Fruit fly (Drosophila melanogaster) whole organism, embryonic: Measurements from ENCODE around the gene CG10761.
A peak's percentile ranks its signal among the peaks of the same experiment; 100 is the strongest.

Source experiments
- Adf1 ChIP-seq: fragments of 200-800 bp; sonication (Bioruptor generic); IDR thresholded peaks from 2 replicates; pipeline ENCODE4 v1.3.6; 2022; ENCODE audit warnings: missing biosample characterization, missing genetic modification characterization
- Aef1 ChIP-seq: fragments of 200-800 bp; sonication (Bioruptor generic); IDR thresholded peaks from 3 replicates; pipeline ENCODE4 v1.3.6; 2022; ENCODE audit warnings: missing biosample characterization, missing genetic modification characterization
- Bdp1 ChIP-seq: fragments of 200-800 bp; sonication (Bioruptor generic); optimal IDR thresholded peaks from 3 replicates; lab custom pipeline; 2016; ENCODE audit warnings: missing biosample characterization, missing genetic modification characterization
- CG10565 ChIP-seq: fragments of 200-800 bp; sonication (Bioruptor generic); optimal IDR thresholded peaks from 3 replicates; lab custom pipeline; 2016; ENCODE audit warnings: missing biosample characterization, mild to moderate bottlenecking, missing genetic modification characterization
- CG10979 ChIP-seq: fragments of 200-800 bp; sonication (Bioruptor generic); optimal IDR thresholded peaks from 2 replicates; lab custom pipeline; 2018; ENCODE audit warnings: missing biosample characterization, mild to moderate bottlenecking, missing genetic modification characterization, moderate library complexity
- CG11398 ChIP-seq: fragments of 200-800 bp; sonication (Bioruptor generic); optimal IDR thresholded peaks from 2 replicates; lab custom pipeline; 2016; ENCODE audit warnings: missing biosample characterization, missing genetic modification characterization
- CG1233 ChIP-seq: fragments of 200-800 bp; sonication (Bioruptor generic); optimal IDR thresholded peaks from 4 replicates; lab custom pipeline; 2018; ENCODE audit warnings: missing biosample characterization, mild to moderate bottlenecking, missing genetic modification characterization
- CG14050 ChIP-seq: fragments of 200-800 bp; sonication (Bioruptor generic); IDR thresholded peaks from 3 replicates; pipeline ENCODE4 v1.3.6; 2022; ENCODE audit warnings: missing biosample characterization, missing genetic modification characterization
- CG15601 ChIP-seq: fragments of 200-800 bp; sonication (Bioruptor generic); optimal IDR thresholded peaks from 3 replicates; lab custom pipeline; 2019; ENCODE audit warnings: missing biosample characterization, mild to moderate bottlenecking, missing genetic modification characterization, moderate library complexity
- CG17186 ChIP-seq: fragments of 200-800 bp; sonication (Bioruptor generic); optimal IDR thresholded peaks from 3 replicates; lab custom pipeline; 2017; ENCODE audit warnings: missing biosample characterization, missing genetic modification reagents, missing genetic modification characterization
- CG17361 ChIP-seq: fragments of 200-800 bp; sonication (Bioruptor generic); IDR thresholded peaks from 3 replicates; pipeline ENCODE4 v1.3.6; 2022; ENCODE audit warnings: missing biosample characterization, missing genetic modification characterization
- CG1792 ChIP-seq: fragments of 200-800 bp; sonication (Bioruptor generic); optimal IDR thresholded peaks from 2 replicates; lab custom pipeline; 2016; ENCODE audit warnings: missing biosample characterization, missing genetic modification characterization
- CG2875 ChIP-seq: fragments of 200-800 bp; sonication (Bioruptor generic); optimal IDR thresholded peaks from 2 replicates; lab custom pipeline; 2017; ENCODE audit warnings: missing biosample characterization, mild to moderate bottlenecking, missing genetic modification characterization, missing genetic modification reagents
- CG31441 ChIP-seq: fragments of 200-800 bp; sonication (Bioruptor generic); IDR thresholded peaks from 2 replicates; pipeline ENCODE4 v1.3.6; 2022; ENCODE audit warnings: missing biosample characterization, missing genetic modification characterization
- CG34224 ChIP-seq: fragments of 200-800 bp; sonication (Bioruptor generic); IDR thresholded peaks from 3 replicates; pipeline ENCODE4 v1.3.6; 2022; ENCODE audit warnings: missing biosample characterization, missing genetic modification characterization; ENCODE audit not compliant: partially characterized antibody
- CG34422 ChIP-seq: fragments of 200-800 bp; sonication (Bioruptor generic); IDR thresholded peaks from 3 replicates; pipeline ENCODE4 v1.3.6; 2022; ENCODE audit warnings: missing biosample characterization, missing genetic modification characterization
- CG3847 ChIP-seq: fragments of 200-800 bp; sonication (Bioruptor generic); IDR thresholded peaks from 2 replicates; pipeline ENCODE4 v1.3.6; 2022; ENCODE audit warnings: missing biosample characterization, missing genetic modification characterization
- CG4360 ChIP-seq: fragments of 200-800 bp; sonication (Bioruptor generic); IDR thresholded peaks from 2 replicates; pipeline ENCODE4 v1.3.6; 2022; ENCODE audit warnings: missing biosample characterization, missing genetic modification characterization
- CG5245 ChIP-seq: fragments of 200-800 bp; sonication (Bioruptor generic); optimal IDR thresholded peaks from 3 replicates; lab custom pipeline; 2016; ENCODE audit warnings: missing biosample characterization, missing genetic modification characterization
- CG7357 ChIP-seq: fragments of 200-800 bp; sonication (Bioruptor generic); IDR thresholded peaks from 3 replicates; pipeline ENCODE4 v1.3.6; 2022; ENCODE audit warnings: missing biosample characterization, missing genetic modification characterization
- CG8388 ChIP-seq: fragments of 200-800 bp; sonication (Bioruptor generic); optimal IDR thresholded peaks from 2 replicates; lab custom pipeline; 2019; ENCODE audit warnings: missing biosample characterization, mild to moderate bottlenecking, missing genetic modification characterization, moderate library complexity
- CG9817 ChIP-seq: fragments of 200-800 bp; sonication (Bioruptor generic); optimal IDR thresholded peaks from 2 replicates; lab custom pipeline; 2018; ENCODE audit warnings: missing biosample characterization, mild to moderate bottlenecking, missing genetic modification characterization, moderate library complexity
- Dll ChIP-seq: fragments of 200-800 bp; sonication (Bioruptor generic); IDR thresholded peaks from 4 replicates; pipeline ENCODE4 v1.3.6; 2022; ENCODE audit warnings: missing biosample characterization, missing genetic modification characterization; ENCODE audit not compliant: partially characterized antibody
- Ets65A ChIP-seq: fragments of 200-800 bp; sonication (Bioruptor generic); peaks from one replicate; lab custom pipeline; 2016; ENCODE audit warnings: missing biosample characterization, missing genetic modification characterization
- H2.0 ChIP-seq: fragments of 200-800 bp; sonication (Bioruptor generic); IDR thresholded peaks from 2 replicates; pipeline ENCODE4 v1.3.6; 2022; ENCODE audit warnings: missing biosample characterization, missing genetic modification characterization
- HLH3B ChIP-seq: fragments of 200-800 bp; sonication (Bioruptor generic); IDR thresholded peaks from 2 replicates; pipeline ENCODE4 v1.3.6; 2022; ENCODE audit warnings: missing biosample characterization, missing genetic modification characterization
- HLHmδ ChIP-seq: fragments of 200-800 bp; sonication (Bioruptor generic); optimal IDR thresholded peaks from 2 replicates; lab custom pipeline; 2018; ENCODE audit warnings: missing biosample characterization, mild to moderate bottlenecking, missing genetic modification characterization, moderate library complexity
- Hand ChIP-seq: fragments of 200-800 bp; sonication (Bioruptor generic); optimal IDR thresholded peaks from 2 replicates; lab custom pipeline; 2017; ENCODE audit warnings: mild to moderate bottlenecking, missing biosample characterization, missing genetic modification reagents, missing genetic modification characterization
- Hr78 ChIP-seq, 2 experiments: fragments of 200-800 bp in 1 of 2; fragments of >200 bp in 1 of 2; sonication (Bioruptor generic) in 1 of 2; optimal IDR thresholded peaks; 2 replicates each; lab custom pipeline; 2017 to 2019; ENCODE audit warnings: missing biosample characterization in 2 of 2, missing genetic modification characterization in 2 of 2, mild to moderate bottlenecking in 1 of 2, moderate library complexity in 1 of 2
- Myb ChIP-seq: fragments of 200-800 bp; sonication (Bioruptor generic); optimal IDR thresholded peaks from 2 replicates; lab custom pipeline; 2016; ENCODE audit warnings: missing biosample characterization, missing genetic modification characterization
- Nf-YA ChIP-seq: fragments of 200-800 bp; sonication (Bioruptor generic); IDR thresholded peaks from 2 replicates; pipeline ENCODE4 v1.3.6; 2022; ENCODE audit warnings: missing biosample characterization, missing genetic modification characterization
- al ChIP-seq: fragments of 200-800 bp; sonication (Bioruptor generic); IDR thresholded peaks from 2 replicates; pipeline ENCODE4 v1.3.6; 2022; ENCODE audit warnings: missing biosample characterization, missing genetic modification characterization
- cato ChIP-seq: fragments of 200-800 bp; sonication (Bioruptor generic); optimal IDR thresholded peaks from 2 replicates; lab custom pipeline; 2016; ENCODE audit warnings: missing biosample characterization, missing genetic modification characterization, borderline replicate concordance
- chinmo ChIP-seq: fragments of 200-800 bp; sonication (Bioruptor generic); IDR thresholded peaks from 4 replicates; pipeline ENCODE4 v1.3.6; 2022; ENCODE audit warnings: missing biosample characterization, missing genetic modification characterization; ENCODE audit not compliant: partially characterized antibody
- esg ChIP-seq: fragments of 200-800 bp; sonication (Bioruptor generic); conservative IDR thresholded peaks from 2 replicates; pipeline ENCODE4 v1.3.6; 2022; ENCODE audit warnings: missing biosample characterization, missing genetic modification characterization
- ham ChIP-seq: fragments of 200-800 bp; sonication (Bioruptor generic); IDR thresholded peaks from 2 replicates; pipeline ENCODE4 v1.3.6; 2022; ENCODE audit warnings: missing biosample characterization, missing genetic modification characterization
- hbn ChIP-seq: fragments of 200-800 bp; sonication (Bioruptor generic); IDR thresholded peaks from 2 replicates; pipeline ENCODE4 v1.3.6; 2022; ENCODE audit warnings: missing biosample characterization, missing genetic modification characterization; ENCODE audit not compliant: partially characterized antibody
- ind ChIP-seq: fragments of 200-800 bp; sonication (Bioruptor generic); optimal IDR thresholded peaks from 3 replicates; lab custom pipeline; 2016; ENCODE audit warnings: missing biosample characterization, missing genetic modification characterization
- lov ChIP-seq, 2 experiments: fragments of 200-800 bp in 1 of 2; fragments of >200 bp in 1 of 2; sonication (Bioruptor generic) in 1 of 2; IDR thresholded peaks in 1 of 2; optimal IDR thresholded peaks in 1 of 2; 2 replicates in 1 of 2; 3 replicates in 1 of 2; pipeline versions ENCODE4 v1.3.6 to Lab custom; 2017 to 2022; ENCODE audit warnings: missing biosample characterization in 1 of 2, missing genetic modification characterization in 1 of 2
- oc ChIP-seq: fragments of 200-800 bp; sonication (Bioruptor generic); optimal IDR thresholded peaks from 2 replicates; lab custom pipeline; 2018; ENCODE audit warnings: missing biosample characterization, mild to moderate bottlenecking, missing genetic modification characterization, moderate library complexity
- onecut ChIP-seq: fragments of 200-800 bp; sonication (Bioruptor generic); IDR thresholded peaks from 2 replicates; pipeline ENCODE4 v1.3.6; 2022; ENCODE audit warnings: missing biosample characterization, missing genetic modification characterization
- pzg ChIP-seq: fragments of 200-800 bp; sonication (Bioruptor generic); optimal IDR thresholded peaks from 3 replicates; lab custom pipeline; 2018; ENCODE audit warnings: missing biosample characterization, mild to moderate bottlenecking, missing genetic modification characterization, moderate library complexity
- shn ChIP-seq: fragments of 200-800 bp; sonication (Bioruptor generic); optimal IDR thresholded peaks from 3 replicates; lab custom pipeline; 2016; ENCODE audit warnings: missing biosample characterization, missing genetic modification characterization
- sisA ChIP-seq: fragments of 200-800 bp; sonication (Bioruptor generic); IDR thresholded peaks from 2 replicates; pipeline ENCODE4 v1.3.6; 2022; ENCODE audit warnings: missing biosample characterization, missing genetic modification characterization
- sna ChIP-seq: fragments of 200-800 bp; sonication (Bioruptor generic); IDR thresholded peaks from 2 replicates; pipeline ENCODE4 v1.3.6; 2022; ENCODE audit warnings: missing biosample characterization, missing genetic modification characterization; ENCODE audit not compliant: partially characterized antibody
- tgo ChIP-seq: fragments of 200-800 bp; sonication (Bioruptor generic); IDR thresholded peaks from 3 replicates; pipeline ENCODE4 v1.3.6; 2022; ENCODE audit warnings: missing biosample characterization, missing genetic modification characterization
- vfl ChIP-seq: fragments of 200-800 bp; sonication (Bioruptor generic); optimal IDR thresholded peaks from 2 replicates; lab custom pipeline; 2016; ENCODE audit warnings: missing biosample characterization, missing genetic modification characterization

Gene CG10761

DNA sequence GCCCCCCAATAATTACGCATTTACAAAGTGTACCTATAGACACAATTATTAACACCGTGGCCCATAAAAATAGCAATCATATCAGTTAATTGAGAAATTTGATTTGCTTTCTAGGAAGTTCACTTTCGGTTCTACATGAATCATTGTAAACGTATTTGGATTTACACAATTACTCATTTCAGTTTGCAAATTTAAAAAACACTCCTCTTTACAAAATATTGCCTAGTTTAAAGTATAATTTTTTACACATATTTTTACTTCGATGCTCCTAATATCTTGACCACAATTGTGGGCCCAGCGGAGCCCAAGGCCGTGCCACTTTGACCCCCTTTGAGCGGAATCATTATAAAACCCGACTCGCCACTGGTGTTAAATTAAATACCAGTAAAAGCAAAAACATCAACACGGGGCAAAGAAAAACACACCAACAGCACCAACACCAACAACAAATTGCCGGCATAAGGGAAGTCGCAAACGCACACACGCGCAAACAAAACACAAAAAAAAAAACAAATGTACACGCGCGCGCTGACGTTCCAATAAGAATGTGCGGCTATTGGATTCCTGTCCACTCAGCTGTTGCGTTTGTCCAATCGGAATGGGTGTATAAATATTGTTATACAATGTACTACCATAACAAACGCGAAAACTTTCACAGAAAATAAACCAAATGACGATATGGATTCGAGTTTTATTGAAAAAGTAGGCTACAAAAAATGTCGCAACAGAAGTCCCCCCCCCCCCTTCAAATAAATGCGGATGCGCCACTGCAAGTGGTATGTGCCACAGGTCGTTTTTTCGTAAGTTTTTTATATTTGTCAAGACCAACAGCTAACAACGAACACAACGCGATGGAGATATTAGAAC lies 47.9 kb downstream of the CG10761 start:
- TF ChIP-seq vfl (GFP tag; lab: Kevin White, UChicago): peak; percentile 64
- TF ChIP-seq oc (tag; lab: Kevin White, UChicago): peak; percentile 6
- no peak for TF ChIP-seq cato (GFP tag; lab: Kevin White, UChicago)
- TF ChIP-seq HLHmδ (GFP tag; lab: Kevin White, UChicago): no peak
- TF ChIP-seq ham (GFP tag; lab: Robert Waterston, UW): no peak
- TF ChIP-seq CG31441 (GFP tag; lab: Robert Waterston, UW): peak; percentile 62
- TF ChIP-seq shn (GFP tag; lab: Kevin White, UChicago): no peak
- TF ChIP-seq Aef1 (GFP tag; lab: Robert Waterston, UW): peak; percentile 35; the same call in 1 of the 3 replicates
- no peak for TF ChIP-seq CG17186 (GFP tag; lab: Kevin White, UChicago)
- peak; percentile 64 for TF ChIP-seq esg
- peak; percentile 57 for TF ChIP-seq al (GFP tag; lab: Robert Waterston, UW)
- peak; percentile 45 for TF ChIP-seq ind
- no peak for TF ChIP-seq CG11398 (GFP tag; lab: Kevin White, UChicago)
- peak; percentile 41 for TF ChIP-seq CG3847 (GFP tag; lab: Robert Waterston, UW)
- no peak for TF ChIP-seq CG1792 (GFP tag; lab: Kevin White, UChicago)
- TF ChIP-seq Bdp1 (GFP tag; lab: Kevin White, UChicago): peak; percentile 28
- TF ChIP-seq Hand: peak; percentile 63
- peak; percentile 72 for TF ChIP-seq CG9817 (tag; lab: Kevin White, UChicago)
- TF ChIP-seq CG5245 (GFP tag; lab: Kevin White, UChicago): no peak
- peak; percentile 11; the same call in 1 of the 2 replicates for TF ChIP-seq H2.0 (GFP tag; lab: Robert Waterston, UW)
- peak; percentile 43 for TF ChIP-seq CG8388
- peak; percentile 16 for TF ChIP-seq CG2875 (GFP tag; lab: Kevin White, UChicago)
- TF ChIP-seq Nf-YA (GFP tag; lab: Robert Waterston, UW): no peak
- peak; percentile 31; the same call in 1 of the 2 replicates for TF ChIP-seq CG4360
- peak; percentile 49 for TF ChIP-seq CG1233
- no peak for TF ChIP-seq sna (GFP tag; lab: Robert Waterston, UW)
- TF ChIP-seq sisA (GFP tag; lab: Robert Waterston, UW): peak; percentile 39; the same call in 1 of the 2 replicates
- no peak for TF ChIP-seq pzg (GFP tag; lab: Kevin White, UChicago)
- peak; percentile 46; the same call in 1 of the 2 replicates for TF ChIP-seq HLH3B
- 0 out of 4 replicates have a peak, but pooled peaks have one; percentile 40 for TF ChIP-seq chinmo
- peak; percentile 42 for TF ChIP-seq CG10979
- TF ChIP-seq tgo: peak; percentile 42; the same call in 2 of the 3 replicates
- peak; percentile 88 for TF ChIP-seq Ets65A (GFP tag; lab: Kevin White, UChicago)
- TF ChIP-seq hbn (GFP tag; lab: Robert Waterston, UW): no peak
- TF ChIP-seq lov (optimal IDR thresholded peaks at IDR 0.05; lab: Kevin White, UChicago): no peak
- no peak for TF ChIP-seq lov (GFP tag; IDR thresholded peaks at IDR 0.05; lab: Robert Waterston, UW)
- peak; percentile 47; the same call in 1 of the 3 replicates for TF ChIP-seq CG14050 (GFP tag; lab: Robert Waterston, UW)
- TF ChIP-seq onecut (GFP tag; lab: Robert Waterston, UW): no peak
- peak in 1 of 2 experiments; percentile 61 for TF ChIP-seq Hr78 (GFP tag; optimal IDR thresholded peaks at IDR 0.05; lab: Kevin White, UChicago)
- TF ChIP-seq CG15601 (tag; lab: Kevin White, UChicago): no peak
- no peak for TF ChIP-seq CG10565
- TF ChIP-seq Dll (GFP tag; lab: Robert Waterston, UW): no peak
- no peak for TF ChIP-seq CG34224 (GFP tag; lab: Robert Waterston, UW)
- no peak; the same call in 2 of the 3 replicates for TF ChIP-seq CG34422
- no peak for TF ChIP-seq CG7357
- TF ChIP-seq CG17361 (GFP tag; lab: Robert Waterston, UW): peak; percentile 75
- no peak for TF ChIP-seq Adf1 (GFP tag; lab: Robert Waterston, UW)
- TF ChIP-seq Myb: peak; percentile 33
